Worm (Caenorhabditis elegans): ENCODE data around the gene crp-1.

ce11 chrV:10467659-10468058 lies 10.7 kb upstream of the crp-1 start:
- no peak for TF ChIP-seq him-1 (tag; optimal IDR thresholded peaks at IDR 0.05)
- no peak for TF ChIP-seq dao-5 (tag; optimal IDR thresholded peaks at IDR 0.05)
